Fruit fly (Drosophila melanogaster) whole organism, prepupa: ENCODE results near the gene bor.

Experiments used
- CG10631 ChIP-seq: fragments of 200-800 bp; sonication (Bioruptor generic); optimal IDR thresholded peaks from 2 replicates; lab custom pipeline; 2016; ENCODE audit warnings: missing biosample characterization, missing genetic modification characterization
- CG11294 ChIP-seq: fragments of 200-800 bp; sonication (Bioruptor generic); IDR thresholded peaks from 2 replicates; pipeline ENCODE4 v1.3.6; 2022; ENCODE audit warnings: missing biosample characterization, missing genetic modification characterization
- CG11762 ChIP-seq: fragments of 200-800 bp; sonication (Bioruptor generic); optimal IDR thresholded peaks from 3 replicates; lab custom pipeline; 2016; ENCODE audit warnings: missing biosample characterization, missing genetic modification characterization; ENCODE audit not compliant: insufficient read depth
- CG16779 ChIP-seq: fragments of 200-800 bp; sonication (Bioruptor generic); optimal IDR thresholded peaks from 3 replicates; lab custom pipeline; 2017; ENCODE audit warnings: missing biosample characterization, mild to moderate bottlenecking, missing genetic modification characterization
- CG6854 ChIP-seq: fragments of 200-800 bp; sonication (Bioruptor generic); optimal IDR thresholded peaks from 2 replicates; lab custom pipeline; 2017; ENCODE audit warnings: missing biosample characterization, mild to moderate bottlenecking, missing genetic modification characterization
- Eip93F ChIP-seq: fragments of 200-800 bp; sonication (Bioruptor generic); optimal IDR thresholded peaks from 2 replicates; lab custom pipeline; 2016; ENCODE audit warnings: missing biosample characterization, mild to moderate bottlenecking, missing genetic modification characterization
- Hr39 ChIP-seq: fragments of 200-800 bp; sonication (Bioruptor generic); optimal IDR thresholded peaks from 2 replicates; lab custom pipeline; 2016; ENCODE audit warnings: missing biosample characterization, missing genetic modification characterization
- Lpt ChIP-seq: fragments of 200-800 bp; sonication (Bioruptor generic); optimal IDR thresholded peaks from 3 replicates; lab custom pipeline; 2016; ENCODE audit warnings: missing biosample characterization, missing genetic modification characterization
- Smox ChIP-seq: fragments of 200-800 bp; sonication (Bioruptor generic); optimal IDR thresholded peaks from 3 replicates; lab custom pipeline; 2016; ENCODE audit warnings: missing biosample characterization, missing genetic modification characterization
- Sox14 ChIP-seq: fragments of 200-800 bp; sonication (Bioruptor generic); optimal IDR thresholded peaks from 3 replicates; lab custom pipeline; 2016; ENCODE audit warnings: missing biosample characterization, missing genetic modification characterization
- achi ChIP-seq: fragments of 200-800 bp; sonication (Bioruptor generic); optimal IDR thresholded peaks from 3 replicates; lab custom pipeline; 2016; ENCODE audit warnings: missing biosample characterization, missing genetic modification characterization
- eg ChIP-seq: fragments of 200-800 bp; sonication (Bioruptor generic); IDR thresholded peaks from 3 replicates; pipeline ENCODE4 v1.3.6; 2022; ENCODE audit warnings: missing biosample characterization, missing genetic modification characterization
- fd85E ChIP-seq: fragments of 200-800 bp; sonication (Bioruptor generic); optimal IDR thresholded peaks from 3 replicates; lab custom pipeline; 2016; ENCODE audit warnings: missing biosample characterization, missing genetic modification characterization
- lz ChIP-seq: fragments of 200-800 bp; sonication (Bioruptor generic); optimal IDR thresholded peaks from 3 replicates; lab custom pipeline; 2016; ENCODE audit warnings: missing biosample characterization, missing genetic modification characterization

DNA sequence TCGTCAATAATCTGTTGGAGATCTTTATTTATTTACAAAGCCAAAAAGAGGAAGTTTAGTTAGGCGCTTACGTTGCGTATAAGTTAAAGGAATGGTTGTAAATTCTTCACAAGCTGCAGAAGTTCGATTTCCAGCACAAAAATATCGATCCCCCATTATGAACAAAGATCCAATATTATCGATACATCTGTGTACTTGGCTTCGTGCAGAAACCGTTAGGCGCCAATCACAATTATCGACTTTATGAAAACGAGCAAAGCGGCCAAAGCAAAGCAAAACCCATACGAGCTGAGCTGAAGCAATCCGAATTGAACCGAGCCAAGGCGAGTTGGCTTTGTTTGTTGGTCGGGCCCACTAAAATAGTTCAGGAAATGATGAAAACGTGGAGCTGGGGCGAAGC lies 38.6 kb downstream of the bor start, which contains the start of gene tara:
- TF ChIP-seq CG16779 (tag; lab: Kevin White, UChicago) (no peak), Smox (GFP tag; lab: Kevin White, UChicago) (no peak), CG10631 (no peak), Lpt (no peak), CG6854 (GFP tag; lab: Kevin White, UChicago) (no peak), achi (GFP tag; lab: Kevin White, UChicago) (no peak), fd85E (GFP tag; lab: Kevin White, UChicago) (no peak), lz (GFP tag; lab: Kevin White, UChicago) (no peak), Hr39 (GFP tag; lab: Kevin White, UChicago) (no peak), eg (GFP tag; lab: Robert Waterston, UW) (no peak), Sox14 (no peak), Eip93F (GFP tag; lab: Kevin White, UChicago) (no peak), CG11762 (GFP tag; lab: Kevin White, UChicago) (no peak), CG11294 (no peak)
